Fruit fly (Drosophila melanogaster) whole organism, embryonic: ENCODE results near the gene Eaat2.

Source experiments
- CG13424 ChIP-seq: fragments of 200-800 bp; sonication (Bioruptor generic); optimal IDR thresholded peaks from 2 replicates; lab custom pipeline; 2019; ENCODE audit warnings: missing biosample characterization, mild to moderate bottlenecking, missing genetic modification characterization, moderate library complexity
- CG2875 ChIP-seq: fragments of 200-800 bp; sonication (Bioruptor generic); optimal IDR thresholded peaks from 2 replicates; lab custom pipeline; 2017; ENCODE audit warnings: missing biosample characterization, mild to moderate bottlenecking, missing genetic modification characterization, missing genetic modification reagents
- CG3065 ChIP-seq: fragments of 200-800 bp; sonication (Bioruptor generic); optimal IDR thresholded peaks from 2 replicates; lab custom pipeline; 2016; ENCODE audit warnings: missing biosample characterization, missing genetic modification characterization
- CG5180 ChIP-seq: fragments of 200-800 bp; sonication (Bioruptor generic); optimal IDR thresholded peaks from 3 replicates; lab custom pipeline; 2017; ENCODE audit warnings: missing biosample characterization, missing genetic modification characterization, mild to moderate bottlenecking, moderate library complexity, missing genetic modification reagents
- CTCF ChIP-seq: fragments of 200-800 bp; sonication (Bioruptor generic); optimal IDR thresholded peaks from 2 replicates; lab custom pipeline; 2017; ENCODE audit warnings: missing biosample characterization, mild to moderate bottlenecking, missing genetic modification characterization, moderate library complexity
- H15 ChIP-seq: fragments of 200-800 bp; sonication (Bioruptor generic); IDR thresholded peaks from 3 replicates; pipeline ENCODE4 v1.3.6; 2022; ENCODE audit warnings: missing biosample characterization, missing genetic modification characterization
- Hr39 ChIP-seq: fragments of >200 bp; optimal IDR thresholded peaks from 2 replicates; lab custom pipeline; 2017
- caup ChIP-seq: fragments of 200-800 bp; sonication (Bioruptor generic); optimal IDR thresholded peaks from 3 replicates; lab custom pipeline; 2017; ENCODE audit warnings: missing biosample characterization, mild to moderate bottlenecking, missing genetic modification characterization, moderate library complexity; ENCODE audit not compliant: severe bottlenecking
- lov ChIP-seq, 2 experiments: fragments of 200-800 bp in 1 of 2; fragments of >200 bp in 1 of 2; sonication (Bioruptor generic) in 1 of 2; IDR thresholded peaks in 1 of 2; optimal IDR thresholded peaks in 1 of 2; 2 replicates in 1 of 2; 3 replicates in 1 of 2; pipeline versions ENCODE4 v1.3.6 to Lab custom; 2017 to 2022; ENCODE audit warnings: missing biosample characterization in 1 of 2, missing genetic modification characterization in 1 of 2
- sqz ChIP-seq: fragments of 200-800 bp; sonication (Bioruptor generic); optimal IDR thresholded peaks from 3 replicates; lab custom pipeline; 2018; ENCODE audit warnings: missing biosample characterization, mild to moderate bottlenecking, missing genetic modification characterization
- twi ChIP-seq: fragments of 200-800 bp; optimal IDR thresholded peaks from 2 replicates; lab custom pipeline; 2019; ENCODE audit warnings: missing biosample characterization, mild to moderate bottlenecking, missing genetic modification characterization, moderate library complexity

dm6 chr2L:779123-779584, 35.0 kb upstream of the Eaat2 start, which contains the start of gene CG13947:
- TF ChIP-seq CG13424 (tag; lab: Kevin White, UChicago) (no peak), CTCF (GFP tag; lab: Kevin White, UChicago) (no peak), sqz (GFP tag; lab: Kevin White, UChicago) (no peak), CG5180 (GFP tag; lab: Kevin White, UChicago) (no peak), Hr39 (lab: Kevin White, UChicago) (peak; percentile 96), lov (optimal IDR thresholded peaks at IDR 0.05; lab: Kevin White, UChicago) (no peak), lov (GFP tag; IDR thresholded peaks at IDR 0.05; lab: Robert Waterston, UW) (no peak), CG3065 (GFP tag; lab: Kevin White, UChicago) (no peak), CG2875 (GFP tag; lab: Kevin White, UChicago) (no peak), caup (GFP tag; lab: Kevin White, UChicago) (no peak), twi (tag; lab: Kevin White, UChicago) (no peak), H15 (GFP tag; lab: Robert Waterston, UW) (no peak)
